Fruit fly (Drosophila melanogaster) whole organism, embryonic: Measurements from ENCODE around the gene CG10137.

ENCODE experiments used
- B-H1 ChIP-seq: fragments of 200-800 bp; sonication (Bioruptor generic); IDR thresholded peaks from 3 replicates; pipeline ENCODE4 v1.3.6; 2022; ENCODE audit warnings: missing biosample characterization, missing genetic modification characterization
- CG10209 ChIP-seq: fragments of 200-800 bp; sonication (Bioruptor generic); optimal IDR thresholded peaks from 3 replicates; lab custom pipeline; 2017; ENCODE audit warnings: missing biosample characterization, mild to moderate bottlenecking, missing genetic modification characterization, missing genetic modification reagents
- CG10654 ChIP-seq: fragments of 200-800 bp; sonication (Bioruptor generic); optimal IDR thresholded peaks from 2 replicates; lab custom pipeline; 2016; ENCODE audit warnings: missing biosample characterization, missing genetic modification characterization
- CG11093 ChIP-seq: fragments of 200-800 bp; sonication (Bioruptor generic); IDR thresholded peaks from 3 replicates; pipeline ENCODE4 v1.3.6; 2022; ENCODE audit warnings: missing biosample characterization, missing genetic modification characterization
- CG11560 ChIP-seq: fragments of 200-800 bp; sonication (Bioruptor generic); IDR thresholded peaks from 3 replicates; pipeline ENCODE4 v1.3.6; 2022; ENCODE audit warnings: missing biosample characterization, missing genetic modification characterization
- CG11695 ChIP-seq: fragments of 200-800 bp; sonication (Bioruptor generic); IDR thresholded peaks from 3 replicates; pipeline ENCODE4 v1.3.6; 2022; ENCODE audit warnings: missing biosample characterization, missing genetic modification characterization
- CG14050 ChIP-seq: fragments of 200-800 bp; sonication (Bioruptor generic); IDR thresholded peaks from 3 replicates; pipeline ENCODE4 v1.3.6; 2022; ENCODE audit warnings: missing biosample characterization, missing genetic modification characterization
- CG14441 ChIP-seq: fragments of 200-800 bp; sonication (Bioruptor generic); IDR thresholded peaks from 2 replicates; pipeline ENCODE4 v1.3.6; 2022; ENCODE audit warnings: missing biosample characterization, missing genetic modification characterization
- CG15011 ChIP-seq: fragments of 200-800 bp; sonication (Bioruptor generic); optimal IDR thresholded peaks from 3 replicates; lab custom pipeline; 2018; ENCODE audit warnings: missing biosample characterization, mild to moderate bottlenecking, missing genetic modification characterization
- CG15269 ChIP-seq: fragments of 200-800 bp; sonication (Bioruptor generic); optimal IDR thresholded peaks from 2 replicates; lab custom pipeline; 2018; ENCODE audit warnings: missing biosample characterization, mild to moderate bottlenecking, missing genetic modification characterization, moderate library complexity
- CG2199 ChIP-seq: fragments of 200-800 bp; sonication (Bioruptor generic); IDR thresholded peaks from 3 replicates; pipeline ENCODE4 v1.3.6; 2022; ENCODE audit warnings: missing biosample characterization, missing genetic modification characterization
- CG2202 ChIP-seq: fragments of 200-800 bp; sonication (Bioruptor generic); optimal IDR thresholded peaks from 2 replicates; lab custom pipeline; 2018; ENCODE audit warnings: missing biosample characterization, mild to moderate bottlenecking, missing genetic modification characterization
- CG30020 ChIP-seq: fragments of 200-800 bp; optimal IDR thresholded peaks from 2 replicates; lab custom pipeline; 2019; ENCODE audit warnings: missing biosample characterization, mild to moderate bottlenecking, missing genetic modification characterization, moderate library complexity
- CG30431 ChIP-seq: fragments of 200-800 bp; sonication (Bioruptor generic); optimal IDR thresholded peaks from 2 replicates; lab custom pipeline; 2017; ENCODE audit warnings: missing biosample characterization, missing genetic modification characterization
- CG3065 ChIP-seq: fragments of 200-800 bp; sonication (Bioruptor generic); optimal IDR thresholded peaks from 2 replicates; lab custom pipeline; 2016; ENCODE audit warnings: missing biosample characterization, missing genetic modification characterization
- CG3281 ChIP-seq: fragments of 200-800 bp; sonication (Bioruptor generic); optimal IDR thresholded peaks from 3 replicates; lab custom pipeline; 2017; ENCODE audit warnings: missing biosample characterization, mild to moderate bottlenecking, missing genetic modification characterization
- CG34422 ChIP-seq: fragments of 200-800 bp; sonication (Bioruptor generic); IDR thresholded peaks from 3 replicates; pipeline ENCODE4 v1.3.6; 2022; ENCODE audit warnings: missing biosample characterization, missing genetic modification characterization
- CG3838 ChIP-seq: fragments of 200-800 bp; sonication (Bioruptor generic); optimal IDR thresholded peaks from 3 replicates; lab custom pipeline; 2016; ENCODE audit warnings: missing biosample characterization, missing genetic modification characterization
- CG4424 ChIP-seq: fragments of 200-800 bp; sonication (Bioruptor generic); optimal IDR thresholded peaks from 3 replicates; lab custom pipeline; 2016; ENCODE audit warnings: missing biosample characterization, missing genetic modification characterization
- CG4617 ChIP-seq: fragments of 200-800 bp; sonication (Bioruptor generic); optimal IDR thresholded peaks from 3 replicates; lab custom pipeline; 2016; ENCODE audit warnings: missing biosample characterization, missing genetic modification characterization, borderline replicate concordance
- CG7556 ChIP-seq: fragments of 200-800 bp; sonication (Bioruptor generic); optimal IDR thresholded peaks from 2 replicates; lab custom pipeline; 2017; ENCODE audit warnings: missing biosample characterization, mild to moderate bottlenecking, missing genetic modification characterization
- CG8281 ChIP-seq: fragments of 200-800 bp; sonication (Bioruptor generic); optimal IDR thresholded peaks from 2 replicates; lab custom pipeline; 2018; ENCODE audit warnings: missing biosample characterization, mild to moderate bottlenecking, missing genetic modification characterization, moderate library complexity
- CG8388 ChIP-seq: fragments of 200-800 bp; sonication (Bioruptor generic); optimal IDR thresholded peaks from 2 replicates; lab custom pipeline; 2019; ENCODE audit warnings: missing biosample characterization, mild to moderate bottlenecking, missing genetic modification characterization, moderate library complexity
- CrebB ChIP-seq: fragments of 200-800 bp; sonication (Bioruptor generic); optimal IDR thresholded peaks from 3 replicates; lab custom pipeline; 2018; ENCODE audit warnings: missing biosample characterization, mild to moderate bottlenecking, missing genetic modification characterization
- Dll ChIP-seq: fragments of 200-800 bp; sonication (Bioruptor generic); IDR thresholded peaks from 4 replicates; pipeline ENCODE4 v1.3.6; 2022; ENCODE audit warnings: missing biosample characterization, missing genetic modification characterization; ENCODE audit not compliant: partially characterized antibody
- Fer1 ChIP-seq: fragments of 200-800 bp; sonication (Bioruptor generic); optimal IDR thresholded peaks from 2 replicates; lab custom pipeline; 2017; ENCODE audit warnings: missing biosample characterization, mild to moderate bottlenecking, missing genetic modification characterization
- Gug ChIP-seq: fragments of 200-800 bp; sonication (Bioruptor generic); IDR thresholded peaks from 4 replicates; pipeline ENCODE4 v1.3.6; 2022; ENCODE audit warnings: missing biosample characterization, missing genetic modification characterization
- HmgZ ChIP-seq: fragments of 200-800 bp; sonication (Bioruptor generic); optimal IDR thresholded peaks from 2 replicates; lab custom pipeline; 2018; ENCODE audit warnings: missing biosample characterization, mild to moderate bottlenecking, missing genetic modification characterization
- Hr39 ChIP-seq: fragments of >200 bp; optimal IDR thresholded peaks from 2 replicates; lab custom pipeline; 2017
- Mad ChIP-seq: fragments of 200-800 bp; sonication (Bioruptor generic); optimal IDR thresholded peaks from 2 replicates; lab custom pipeline; 2016; ENCODE audit warnings: missing biosample characterization, missing genetic modification characterization
- NfI ChIP-seq: fragments of 200-800 bp; sonication (Bioruptor generic); optimal IDR thresholded peaks from 3 replicates; lab custom pipeline; 2018; ENCODE audit warnings: missing biosample characterization, mild to moderate bottlenecking, missing genetic modification characterization, moderate library complexity
- Sin3A ChIP-seq: fragments of >200 bp; optimal IDR thresholded peaks from 2 replicates; lab custom pipeline; 2018
- Sry-δ ChIP-seq: fragments of 200-800 bp; sonication (Bioruptor generic); optimal IDR thresholded peaks from 2 replicates; lab custom pipeline; 2016; ENCODE audit warnings: missing biosample characterization, missing genetic modification characterization
- TFAM ChIP-seq: fragments of 200-800 bp; sonication (Bioruptor generic); optimal IDR thresholded peaks from 2 replicates; lab custom pipeline; 2017; ENCODE audit warnings: missing biosample characterization, missing genetic modification characterization, inconsistent platforms
- YL-1 ChIP-seq: fragments of 200-800 bp; sonication (Bioruptor generic); optimal IDR thresholded peaks from 3 replicates; lab custom pipeline; 2017; ENCODE audit warnings: missing biosample characterization, mild to moderate bottlenecking, missing genetic modification characterization
- abd-A ChIP-seq: fragments of 200-800 bp; sonication (Bioruptor generic); optimal IDR thresholded peaks from 3 replicates; lab custom pipeline; 2019; ENCODE audit warnings: missing biosample characterization, mild to moderate bottlenecking, missing genetic modification characterization, moderate library complexity
- amos ChIP-seq: fragments of 200-800 bp; sonication (Bioruptor generic); IDR thresholded peaks from 2 replicates; pipeline ENCODE4 v1.3.6; 2022; ENCODE audit warnings: missing biosample characterization, missing genetic modification characterization; ENCODE audit not compliant: partially characterized antibody
- chinmo ChIP-seq: fragments of 200-800 bp; sonication (Bioruptor generic); IDR thresholded peaks from 4 replicates; pipeline ENCODE4 v1.3.6; 2022; ENCODE audit warnings: missing biosample characterization, missing genetic modification characterization; ENCODE audit not compliant: partially characterized antibody
- en ChIP-seq: fragments of 200-800 bp; sonication (Bioruptor generic); optimal IDR thresholded peaks from 2 replicates; lab custom pipeline; 2016; ENCODE audit warnings: missing biosample characterization, missing genetic modification characterization
- exex ChIP-seq: fragments of 200-800 bp; sonication (Bioruptor generic); optimal IDR thresholded peaks from 4 replicates; lab custom pipeline; 2018; ENCODE audit warnings: missing biosample characterization, mild to moderate bottlenecking, missing genetic modification characterization, moderate library complexity
- fd96Cb ChIP-seq: fragments of 200-800 bp; sonication (Bioruptor generic); optimal IDR thresholded peaks from 2 replicates; lab custom pipeline; 2018; ENCODE audit warnings: missing biosample characterization, mild to moderate bottlenecking, missing genetic modification characterization, moderate library complexity
- nmo ChIP-seq: fragments of 200-800 bp; sonication (Bioruptor generic); optimal IDR thresholded peaks from 2 replicates; lab custom pipeline; 2018; ENCODE audit warnings: missing biosample characterization, mild to moderate bottlenecking, missing genetic modification characterization, moderate library complexity
- odd ChIP-seq: fragments of 200-800 bp; sonication (Bioruptor generic); optimal IDR thresholded peaks from 2 replicates; lab custom pipeline; 2017; ENCODE audit warnings: missing biosample characterization, mild to moderate bottlenecking, missing genetic modification characterization
- ranshi ChIP-seq: fragments of 200-800 bp; sonication (Bioruptor generic); IDR thresholded peaks from 2 replicates; pipeline ENCODE4 v1.3.6; 2022; ENCODE audit warnings: missing biosample characterization, missing genetic modification characterization
- sc ChIP-seq, 3 experiments: fragments of >200 bp in 2 of 3; fragments of 200-800 bp in 1 of 3; sonication (Bioruptor generic) in 1 of 3; optimal IDR thresholded peaks; 2 replicates in 2 of 3; 3 replicates in 1 of 3; lab custom pipeline; 2017; ENCODE audit warnings: mild to moderate bottlenecking in 1 of 3, missing biosample characterization in 1 of 3, missing genetic modification characterization in 1 of 3, missing genetic modification reagents in 1 of 3
- sd ChIP-seq: fragments of 200-800 bp; sonication (Bioruptor generic); optimal IDR thresholded peaks from 3 replicates; lab custom pipeline; 2018; ENCODE audit warnings: missing biosample characterization, mild to moderate bottlenecking, missing genetic modification characterization, moderate library complexity
- sna ChIP-seq: fragments of 200-800 bp; sonication (Bioruptor generic); IDR thresholded peaks from 2 replicates; pipeline ENCODE4 v1.3.6; 2022; ENCODE audit warnings: missing biosample characterization, missing genetic modification characterization; ENCODE audit not compliant: partially characterized antibody
- zfh2 ChIP-seq: fragments of 200-800 bp; sonication (Bioruptor generic); optimal IDR thresholded peaks from 2 replicates; lab custom pipeline; 2016; ENCODE audit warnings: missing biosample characterization, missing genetic modification characterization

Gene CG10137

dm6 chr2L:19492934-19493686 lies 33.4 kb upstream of the CG10137 start, which contains the start of the genes swm and Ctu2:
swm (plus strand) TSS chr2L:19493251.
Ctu2 (minus strand) TSS chr2L:19493253.
- TF ChIP-seq sc (optimal IDR thresholded peaks at IDR 0.05; lab: Kevin White, UChicago) (no peak), sc (GFP tag; optimal IDR thresholded peaks at IDR 0.05; lab: Kevin White, UChicago) (no peak), abd-A (tag; lab: Kevin White, UChicago) (no peak), CG3281 (GFP tag; lab: Kevin White, UChicago) (peak; percentile 73), B-H1 (peak; percentile 22; the same call in 2 of the 3 replicates), CrebB (peak; percentile 9), CG2202 (tag; lab: Kevin White, UChicago) (peak; percentile 40), zfh2 (GFP tag; lab: Kevin White, UChicago) (peak; percentile 7), CG11093 (GFP tag; lab: Robert Waterston, UW) (0 out of 3 replicates have a peak, but pooled peaks have one; percentile 32), chinmo (0 out of 4 replicates have a peak, but pooled peaks have one; percentile 80), CG4424 (GFP tag; lab: Kevin White, UChicago) (peak; percentile 67), CG11560 (tag; lab: Robert Waterston, UW) (peak; percentile 47; the same call in 2 of the 3 replicates), fd96Cb (peak; percentile 48), Gug (GFP tag; lab: Robert Waterston, UW) (peak; percentile 26; the same call in 2 of the 4 replicates), CG30020 (tag; lab: Kevin White, UChicago) (peak; percentile 83), nmo (GFP tag; lab: Kevin White, UChicago) (peak; percentile 83), CG30431 (GFP tag; lab: Kevin White, UChicago) (no peak), NfI (GFP tag; lab: Kevin White, UChicago) (peak; percentile 64), YL-1 (GFP tag; lab: Kevin White, UChicago) (peak; percentile 93), CG14441 (GFP tag; lab: Robert Waterston, UW) (no peak), HmgZ (peak; percentile 22), Sry-δ (GFP tag; lab: Kevin White, UChicago) (peak; percentile 64), CG15011 (GFP tag; lab: Kevin White, UChicago) (no peak), CG3838 (GFP tag; lab: Kevin White, UChicago) (no peak), CG4617 (GFP tag; lab: Kevin White, UChicago) (peak; percentile 45), CG3065 (no peak), amos (GFP tag; lab: Robert Waterston, UW) (peak; percentile 67), Mad (no peak), sd (tag; lab: Kevin White, UChicago) (peak; percentile 89), Dll (GFP tag; lab: Robert Waterston, UW) (peak; percentile 81), CG2199 (no peak), ranshi (GFP tag; lab: Robert Waterston, UW) (peak; percentile 30; the same call in 1 of the 2 replicates), sna (GFP tag; lab: Robert Waterston, UW) (peak; percentile 67; the same call in 1 of the 2 replicates), CG10654 (GFP tag; lab: Kevin White, UChicago) (peak; percentile 14), CG11695 (GFP tag; lab: Robert Waterston, UW) (peak; percentile 64; the same call in 2 of the 3 replicates), CG34422 (GFP tag; lab: Robert Waterston, UW) (peak; percentile 39; the same call in 1 of the 3 replicates), CG15269 (tag; lab: Kevin White, UChicago) (peak; percentile 78), CG8281 (peak; percentile 84), en (no peak), CG10209 (GFP tag; lab: Kevin White, UChicago) (no peak), CG8388 (GFP tag; lab: Kevin White, UChicago) (peak; percentile 69), Hr39 (lab: Kevin White, UChicago) (no peak), CG7556 (peak; percentile 57), TFAM (GFP tag; lab: Kevin White, UChicago) (no peak), CG14050 (0 out of 3 replicates have a peak, but pooled peaks have one; percentile 24), Sin3A (lab: Kevin White, UChicago) (peak; percentile 66), exex (peak; percentile 50), odd (GFP tag; lab: Kevin White, UChicago) (no peak), Fer1 (GFP tag; lab: Kevin White, UChicago) (peak; percentile 74)
